Worm (Caenorhabditis elegans) whole organism, dauer: ENCODE results near the gene zhp-4.
"Not testable (repeated sequence)": the region's sequence is repeated elsewhere in the genome, so short reads cannot be mapped to it uniquely, and the experiment has no call there.

Experiments
- unc-62 ChIP-seq: sonication (generic microtip); optimal IDR thresholded peaks from 2 replicates; lab custom pipeline; 2017; ENCODE audit warnings: missing biosample characterization, missing genetic modification reagents, missing genetic modification characterization

zhp-4 gene

ce11 chrV:19101589-19102201, at the start of gene zhp-4:
zhp-4 (minus strand) TSS chrV:19101786.
- not testable (repeated sequence) for TF ChIP-seq unc-62

DNA sequence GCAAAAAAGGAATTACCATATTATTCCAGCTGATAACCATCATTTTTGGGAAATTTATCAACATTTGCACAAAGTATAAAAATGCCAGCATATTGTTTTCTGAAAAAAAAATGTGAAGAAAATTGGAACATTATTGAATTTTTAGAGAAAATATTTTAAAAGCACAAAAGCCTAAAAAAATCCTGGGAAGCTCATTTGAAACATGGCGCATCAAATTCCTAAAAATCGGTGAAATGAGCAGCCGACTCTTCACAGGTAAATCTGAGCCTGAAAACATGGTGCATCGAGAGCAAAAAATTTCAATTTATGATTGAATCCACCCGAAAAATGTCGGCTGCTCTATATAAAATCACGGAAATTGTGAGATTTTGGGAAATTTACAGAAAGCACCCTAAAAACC, 47.5 kb upstream of the zhp-4 start, which contains the start of gene Y39B6A.7:
Gene Y39B6A.7, minus strand, starts transcription at position 101 of the 400 bp plus-strand sequence.
- TF ChIP-seq unc-62, result no peak

DNA sequence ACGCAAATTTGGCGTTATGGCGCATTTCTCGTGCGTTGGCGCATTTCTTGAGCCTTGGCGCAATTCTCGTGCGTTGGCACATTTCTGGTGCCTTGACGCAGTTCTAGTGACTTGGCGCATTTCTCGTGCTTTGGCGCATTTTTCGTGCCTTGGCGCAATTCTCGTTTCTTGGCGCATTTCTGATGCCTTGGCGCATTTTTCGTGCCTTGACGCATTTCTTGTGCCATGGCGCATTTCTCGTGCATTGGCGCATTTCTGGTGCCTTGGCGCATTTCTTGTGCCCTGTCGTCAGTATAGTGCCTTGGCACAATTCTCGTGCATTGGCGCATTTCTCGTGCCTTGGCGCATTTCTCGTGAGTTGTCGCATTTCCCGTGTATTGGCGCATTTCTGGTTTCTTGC, 46.8 kb upstream of the zhp-4 start:
- no peak for TF ChIP-seq unc-62

ce11 chrV:19142595-19142994, 41.0 kb upstream of the zhp-4 start:
- no peak for TF ChIP-seq unc-62

ce11 chrV:19140495-19140894, 38.9 kb upstream of the zhp-4 start, which contains the start of gene cpg-23:
cpg-23 (plus strand) TSS chrV:19140795.
- TF ChIP-seq unc-62, result no peak

ce11 chrV:19136206-19136605, 34.6 kb upstream of the zhp-4 start, which contains the start of gene Y39B6A.9:
Y39B6A.9 (plus strand) TSS chrV:19136506.
- no peak for TF ChIP-seq unc-62

- no peak for TF ChIP-seq unc-62
Measured at ce11 chrV:19133507-19133906, 31.9 kb upstream of the zhp-4 start, which contains the start of gene Y39B6A.10. Y39B6A.10 (minus strand) TSS chrV:19133607.

DNA sequence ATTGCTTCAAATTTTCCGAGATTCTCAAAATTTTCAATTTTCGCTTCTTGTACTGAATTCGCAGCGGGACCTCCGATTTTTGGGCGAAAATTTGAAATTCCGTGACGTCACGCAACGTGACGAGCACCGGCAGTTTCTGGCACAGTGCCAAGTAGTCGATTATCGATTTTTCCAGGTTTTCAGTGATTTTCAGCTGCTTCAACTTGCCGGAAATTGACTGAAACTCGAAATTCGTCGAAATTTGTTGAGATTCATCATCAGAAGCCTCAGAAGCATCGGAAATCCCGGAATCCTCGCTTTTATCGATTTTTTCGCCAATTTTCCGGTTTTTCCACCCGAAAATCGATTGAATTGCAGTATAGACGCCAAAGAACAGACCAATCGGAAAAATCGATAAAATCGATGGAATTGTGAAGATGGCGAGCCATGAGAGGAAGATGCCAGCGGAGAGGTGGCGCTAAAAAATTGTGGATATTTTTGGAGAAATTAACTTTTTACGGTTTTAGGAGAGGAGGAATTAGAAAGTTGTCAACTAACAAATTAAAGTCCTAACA, 30.3 kb upstream of the zhp-4 start:
- TF ChIP-seq unc-62, result no peak

- no peak for TF ChIP-seq unc-62
Measured at ce11 chrV:19129497-19130212, 28.1 kb upstream of the zhp-4 start.

ce11 chrV:19127225-19127624, 25.6 kb upstream of the zhp-4 start, which contains the start of gene dyf-17:
dyf-17 (plus strand) TSS chrV:19127525.
- no peak for TF ChIP-seq unc-62

DNA sequence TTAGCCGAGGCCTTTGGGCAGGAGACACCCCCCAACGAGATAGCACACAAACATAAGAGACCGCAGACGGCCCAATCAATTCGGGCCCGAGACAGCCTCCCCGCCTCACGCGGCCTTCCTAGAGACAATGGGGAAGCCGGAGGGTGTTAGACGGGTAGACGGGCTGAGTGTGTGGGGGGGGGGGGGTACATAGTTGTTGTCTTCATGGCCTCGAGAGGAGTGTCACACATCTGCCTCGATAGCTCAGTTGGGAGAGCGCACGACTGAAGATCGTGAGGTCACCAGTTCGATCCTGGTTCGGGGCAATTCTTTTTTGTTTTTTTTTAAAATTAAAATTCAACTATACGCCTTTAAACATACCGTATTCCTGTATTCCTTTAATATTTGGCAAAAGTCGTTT, 24.2 kb upstream of the zhp-4 start:
- TF ChIP-seq unc-62, result no peak

DNA sequence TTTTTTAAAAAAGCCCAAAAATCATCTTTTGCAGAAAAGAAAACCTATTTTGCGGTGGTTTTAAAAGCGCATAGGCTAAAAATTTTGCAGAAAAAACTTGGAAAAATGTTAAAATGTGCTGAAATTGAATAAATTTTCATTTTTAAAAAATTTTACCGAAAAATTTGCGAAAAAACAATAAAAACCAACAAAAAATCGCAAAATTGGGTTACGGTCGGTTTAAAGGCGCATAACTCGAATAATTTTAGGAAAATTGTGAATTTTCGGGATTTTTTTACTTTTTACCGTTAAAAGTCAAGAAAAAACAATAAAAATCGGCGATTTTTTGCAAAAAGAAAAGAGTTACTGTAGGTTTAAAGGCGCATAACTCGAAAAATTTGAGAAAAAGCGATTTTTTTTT, 23.7 kb upstream of the zhp-4 start:
- TF ChIP-seq unc-62, result no peak

ce11 chrV:19124586-19124985, 23.0 kb upstream of the zhp-4 start, which contains the start of gene bed-1:
bed-1 (minus strand) TSS chrV:19124922.
- no peak for TF ChIP-seq unc-62

- TF ChIP-seq unc-62, result no peak
Measured at ce11 chrV:19120743-19121642, 19.4 kb upstream of the zhp-4 start.

DNA sequence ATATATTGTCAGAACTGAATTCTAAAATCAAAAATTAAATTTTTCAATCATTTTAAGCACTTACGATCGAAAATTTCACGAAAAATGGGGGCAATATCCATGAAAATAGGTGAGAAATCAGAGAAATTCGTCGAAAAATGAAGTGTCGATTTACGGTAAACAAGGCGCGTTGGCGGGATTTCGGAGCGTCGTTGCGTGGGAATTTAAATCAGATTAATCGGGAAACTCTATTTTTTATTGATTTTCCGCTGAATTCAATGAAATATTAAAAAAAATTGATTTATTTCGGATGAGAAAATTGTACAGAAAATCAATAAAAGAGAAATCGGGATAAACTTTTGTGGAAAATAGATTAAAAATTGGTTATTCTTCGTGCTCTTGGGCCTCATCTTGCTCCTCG, 17.7 kb upstream of the zhp-4 start, which contains the start of gene Y39B6A.13:
Gene Y39B6A.13, minus strand, starts transcription at position 166 of the 400 bp plus-strand sequence.
- no peak for TF ChIP-seq unc-62

- TF ChIP-seq unc-62, result no peak
Measured at ce11 chrV:19118312-19118711, 16.7 kb upstream of the zhp-4 start, which contains the start of gene pro-3. pro-3 (minus strand) TSS chrV:19118412.
